Fruit fly (Drosophila melanogaster): ENCODE measurements around the gene Sgs7.

dm6 chr3L:11536767-11537419 is 27.2 kb downstream of the Sgs7 start:
- TF ChIP-seq acj6 (GFP tag; optimal IDR thresholded peaks at IDR 0.05) (peak; percentile 15), CG4318 (GFP tag; optimal IDR thresholded peaks at IDR 0.05) (peak; percentile 54), fd59A (GFP tag; optimal IDR thresholded peaks at IDR 0.05) (no peak)
